Fruit fly (Drosophila melanogaster) whole organism, prepupa: ENCODE measurements around the gene CG34355.

Experiments used
- CG10631 ChIP-seq: fragments of 200-800 bp; sonication (Bioruptor generic); optimal IDR thresholded peaks from 2 replicates; lab custom pipeline; 2016; ENCODE audit warnings: missing biosample characterization, missing genetic modification characterization
- CG10669 ChIP-seq: fragments of 200-800 bp; sonication (Bioruptor generic); optimal IDR thresholded peaks from 3 replicates; lab custom pipeline; 2018; ENCODE audit warnings: missing biosample characterization, mild to moderate bottlenecking, missing genetic modification characterization, moderate library complexity
- CG11294 ChIP-seq: fragments of 200-800 bp; sonication (Bioruptor generic); IDR thresholded peaks from 2 replicates; pipeline ENCODE4 v1.3.6; 2022; ENCODE audit warnings: missing biosample characterization, missing genetic modification characterization
- CG11762 ChIP-seq: fragments of 200-800 bp; sonication (Bioruptor generic); optimal IDR thresholded peaks from 3 replicates; lab custom pipeline; 2016; ENCODE audit warnings: missing biosample characterization, missing genetic modification characterization; ENCODE audit not compliant: insufficient read depth
- CG15336 ChIP-seq: fragments of 200-800 bp; sonication (Bioruptor generic); IDR thresholded peaks from 2 replicates; pipeline ENCODE4 v1.3.6; 2022; ENCODE audit warnings: missing biosample characterization, missing genetic modification characterization
- CG16779 ChIP-seq: fragments of 200-800 bp; sonication (Bioruptor generic); optimal IDR thresholded peaks from 3 replicates; lab custom pipeline; 2017; ENCODE audit warnings: missing biosample characterization, mild to moderate bottlenecking, missing genetic modification characterization
- CG3032 ChIP-seq: fragments of 200-800 bp; optimal IDR thresholded peaks from 2 replicates; lab custom pipeline; 2019; ENCODE audit warnings: missing biosample characterization, mild to moderate bottlenecking, missing genetic modification characterization, moderate library complexity
- CG31627 ChIP-seq: fragments of 200-800 bp; sonication (Bioruptor generic); optimal IDR thresholded peaks from 3 replicates; lab custom pipeline; 2016; ENCODE audit warnings: missing biosample characterization, missing genetic modification characterization
- CG3919 ChIP-seq: fragments of 200-800 bp; sonication (Bioruptor generic); optimal IDR thresholded peaks from 3 replicates; lab custom pipeline; 2016; ENCODE audit warnings: missing biosample characterization, missing genetic modification characterization
- CG4318 ChIP-seq: fragments of 200-800 bp; sonication (Bioruptor generic); optimal IDR thresholded peaks from 3 replicates; lab custom pipeline; 2017; ENCODE audit warnings: missing biosample characterization, mild to moderate bottlenecking, missing genetic modification characterization
- CG6163 ChIP-seq: fragments of 200-800 bp; sonication (Bioruptor generic); IDR thresholded peaks from 3 replicates; pipeline ENCODE4 v1.3.6; 2022; ENCODE audit warnings: missing biosample characterization, missing genetic modification characterization
- CG6792 ChIP-seq: fragments of 200-800 bp; sonication (Bioruptor generic); optimal IDR thresholded peaks from 3 replicates; lab custom pipeline; 2016; ENCODE audit warnings: missing biosample characterization, missing genetic modification characterization
- CG6808 ChIP-seq: fragments of 200-800 bp; sonication (Bioruptor generic); optimal IDR thresholded peaks from 3 replicates; lab custom pipeline; 2017; ENCODE audit warnings: missing biosample characterization, missing genetic modification characterization, mild to moderate bottlenecking, moderate library complexity, missing genetic modification reagents
- CG6854 ChIP-seq: fragments of 200-800 bp; sonication (Bioruptor generic); optimal IDR thresholded peaks from 2 replicates; lab custom pipeline; 2017; ENCODE audit warnings: missing biosample characterization, mild to moderate bottlenecking, missing genetic modification characterization
- CG7368 ChIP-seq: fragments of 200-800 bp; sonication (Bioruptor generic); optimal IDR thresholded peaks from 3 replicates; lab custom pipeline; 2016; ENCODE audit warnings: missing biosample characterization, missing genetic modification characterization
- CG8119 ChIP-seq: fragments of 200-800 bp; sonication (Bioruptor generic); IDR thresholded peaks from 3 replicates; pipeline ENCODE4 v1.3.6; 2022; ENCODE audit warnings: missing biosample characterization, missing genetic modification characterization
- CG8319 ChIP-seq: fragments of 200-800 bp; sonication (Bioruptor generic); optimal IDR thresholded peaks from 3 replicates; lab custom pipeline; 2016; ENCODE audit warnings: missing biosample characterization, missing genetic modification characterization
- CG8632 ChIP-seq: fragments of 200-800 bp; sonication (Bioruptor generic); optimal IDR thresholded peaks from 3 replicates; lab custom pipeline; 2016; ENCODE audit warnings: missing biosample characterization, missing genetic modification characterization
- CG9139 ChIP-seq: fragments of 200-800 bp; sonication (Bioruptor generic); optimal IDR thresholded peaks from 3 replicates; lab custom pipeline; 2017; ENCODE audit warnings: missing biosample characterization, mild to moderate bottlenecking, missing genetic modification characterization
- Eip78C ChIP-seq: fragments of 200-800 bp; sonication (Bioruptor generic); peaks from one replicate; lab custom pipeline; 2016; ENCODE audit warnings: missing biosample characterization, missing genetic modification characterization
- Ets21C ChIP-seq: fragments of 200-800 bp; sonication (Bioruptor generic); optimal IDR thresholded peaks from 3 replicates; lab custom pipeline; 2016; ENCODE audit warnings: missing biosample characterization, missing genetic modification characterization
- Ets96B ChIP-seq: fragments of 200-800 bp; optimal IDR thresholded peaks from 2 replicates; lab custom pipeline; 2019; ENCODE audit warnings: missing biosample characterization, mild to moderate bottlenecking, missing genetic modification characterization, moderate library complexity
- Gug ChIP-seq: fragments of 200-800 bp; sonication (Bioruptor generic); IDR thresholded peaks from 2 replicates; pipeline ENCODE4 v1.3.6; 2022; ENCODE audit warnings: missing biosample characterization, missing genetic modification characterization
- Hr39 ChIP-seq: fragments of 200-800 bp; sonication (Bioruptor generic); optimal IDR thresholded peaks from 2 replicates; lab custom pipeline; 2016; ENCODE audit warnings: missing biosample characterization, missing genetic modification characterization
- Hr4 ChIP-seq: fragments of 200-800 bp; sonication (Bioruptor generic); optimal IDR thresholded peaks from 3 replicates; lab custom pipeline; 2016; ENCODE audit warnings: missing biosample characterization, missing genetic modification characterization
- Met ChIP-seq: fragments of 200-800 bp; sonication (Bioruptor generic); optimal IDR thresholded peaks from 3 replicates; lab custom pipeline; 2016; ENCODE audit warnings: missing biosample characterization, missing genetic modification characterization
- OdsH ChIP-seq: fragments of 200-800 bp; sonication (Bioruptor generic); optimal IDR thresholded peaks from 3 replicates; lab custom pipeline; 2016; ENCODE audit warnings: missing biosample characterization, missing genetic modification characterization
- Smox ChIP-seq: fragments of 200-800 bp; sonication (Bioruptor generic); optimal IDR thresholded peaks from 3 replicates; lab custom pipeline; 2016; ENCODE audit warnings: missing biosample characterization, missing genetic modification characterization
- Sox102F ChIP-seq: fragments of 200-800 bp; sonication (Bioruptor generic); optimal IDR thresholded peaks from 2 replicates; lab custom pipeline; 2016; ENCODE audit warnings: missing biosample characterization, mild to moderate bottlenecking, missing genetic modification characterization
- Sox14 ChIP-seq: fragments of 200-800 bp; sonication (Bioruptor generic); optimal IDR thresholded peaks from 3 replicates; lab custom pipeline; 2016; ENCODE audit warnings: missing biosample characterization, missing genetic modification characterization
- Sox15 ChIP-seq: fragments of 200-800 bp; sonication (Bioruptor generic); optimal IDR thresholded peaks from 3 replicates; lab custom pipeline; 2016; ENCODE audit warnings: missing biosample characterization, missing genetic modification characterization
- achi ChIP-seq: fragments of 200-800 bp; sonication (Bioruptor generic); optimal IDR thresholded peaks from 3 replicates; lab custom pipeline; 2016; ENCODE audit warnings: missing biosample characterization, missing genetic modification characterization
- acj6 ChIP-seq: fragments of 200-800 bp; sonication (Bioruptor generic); optimal IDR thresholded peaks from 3 replicates; lab custom pipeline; 2016; ENCODE audit warnings: missing biosample characterization, missing genetic modification characterization
- cyc ChIP-seq: fragments of 200-800 bp; sonication (Bioruptor generic); optimal IDR thresholded peaks from 3 replicates; lab custom pipeline; 2016; ENCODE audit warnings: missing biosample characterization, missing genetic modification characterization
- dac ChIP-seq: fragments of 200-800 bp; sonication (Bioruptor generic); optimal IDR thresholded peaks from 2 replicates; lab custom pipeline; 2017; ENCODE audit warnings: missing biosample characterization, mild to moderate bottlenecking, missing genetic modification characterization
- eg ChIP-seq: fragments of 200-800 bp; sonication (Bioruptor generic); IDR thresholded peaks from 3 replicates; pipeline ENCODE4 v1.3.6; 2022; ENCODE audit warnings: missing biosample characterization, missing genetic modification characterization
- esn ChIP-seq: fragments of 200-800 bp; sonication (Bioruptor generic); optimal IDR thresholded peaks from 2 replicates; lab custom pipeline; 2016; ENCODE audit warnings: missing biosample characterization, mild to moderate bottlenecking, missing genetic modification characterization, moderate library complexity
- fd85E ChIP-seq: fragments of 200-800 bp; sonication (Bioruptor generic); optimal IDR thresholded peaks from 3 replicates; lab custom pipeline; 2016; ENCODE audit warnings: missing biosample characterization, missing genetic modification characterization
- fkh ChIP-seq: fragments of 200-800 bp; sonication (Bioruptor generic); optimal IDR thresholded peaks from 3 replicates; lab custom pipeline; 2017; ENCODE audit warnings: missing biosample characterization, mild to moderate bottlenecking, missing genetic modification characterization, moderate library complexity
- lz ChIP-seq: fragments of 200-800 bp; sonication (Bioruptor generic); optimal IDR thresholded peaks from 3 replicates; lab custom pipeline; 2016; ENCODE audit warnings: missing biosample characterization, missing genetic modification characterization
- net ChIP-seq: fragments of 200-800 bp; sonication (Bioruptor generic); optimal IDR thresholded peaks from 3 replicates; lab custom pipeline; 2016; ENCODE audit warnings: missing biosample characterization, missing genetic modification characterization
- pdm3 ChIP-seq: fragments of 200-800 bp; sonication (Bioruptor generic); optimal IDR thresholded peaks from 3 replicates; lab custom pipeline; 2016; ENCODE audit warnings: missing biosample characterization, missing genetic modification characterization
- ss ChIP-seq, 2 experiments: fragments of 200-800 bp; sonication (Bioruptor generic); optimal IDR thresholded peaks; 2 replicates in 1 of 2; 3 replicates in 1 of 2; lab custom pipeline; 2017 to 2018; ENCODE audit warnings: mild to moderate bottlenecking in 2 of 2, missing biosample characterization in 2 of 2, missing genetic modification characterization in 2 of 2, moderate library complexity in 1 of 2
- svp ChIP-seq: fragments of 200-800 bp; sonication (Bioruptor generic); peaks from one replicate; lab custom pipeline; 2016; ENCODE audit warnings: missing biosample characterization, missing genetic modification characterization
- topi ChIP-seq: fragments of 200-800 bp; sonication (Bioruptor generic); optimal IDR thresholded peaks from 3 replicates; lab custom pipeline; 2016; ENCODE audit warnings: missing biosample characterization, missing genetic modification characterization
- vri ChIP-seq: fragments of 200-800 bp; sonication (Bioruptor generic); optimal IDR thresholded peaks from 3 replicates; lab custom pipeline; 2016; ENCODE audit warnings: missing biosample characterization, mild to moderate bottlenecking, missing genetic modification characterization

CG34355 gene

DNA sequence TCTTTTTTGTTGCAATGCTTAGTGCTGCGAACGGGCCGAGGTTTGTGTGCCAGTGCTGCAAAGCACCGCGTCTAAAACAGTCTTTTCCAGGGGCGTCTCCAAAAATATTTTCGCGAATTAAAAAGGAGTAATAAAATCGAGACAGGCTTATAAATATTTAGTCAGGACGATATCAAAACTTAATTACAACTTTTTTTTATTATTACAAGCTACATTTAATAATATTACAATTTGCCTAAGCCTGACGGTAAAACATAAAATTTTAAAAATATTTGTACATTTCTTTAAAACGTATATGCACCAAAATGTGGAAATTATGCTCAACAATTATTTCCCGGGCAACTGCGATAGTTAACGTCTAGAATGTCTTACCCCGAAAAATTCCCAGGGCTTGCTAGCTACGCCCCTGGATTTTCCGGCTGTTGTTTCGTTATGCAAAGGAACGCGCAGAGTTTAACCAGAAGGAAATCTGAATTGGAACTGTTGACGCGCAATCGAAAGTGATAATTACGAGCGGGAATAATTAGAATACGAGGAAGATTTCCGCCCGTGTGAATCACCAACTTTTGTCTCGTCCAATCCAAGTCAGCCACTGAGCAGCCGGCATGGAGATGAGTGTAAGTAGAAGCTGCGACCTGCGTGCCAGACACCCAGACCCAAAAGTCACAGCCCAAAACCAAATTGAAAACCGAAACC, 45.6 kb upstream of the CG34355 start, which contains the start of the genes PTPMT1 and Hrd3 (continued):
- peak; percentile 92 for TF ChIP-seq fkh (GFP tag; lab: Kevin White, UChicago)
- TF ChIP-seq CG4318 (GFP tag; lab: Kevin White, UChicago) = peak; percentile 99
- TF ChIP-seq CG11294 (GFP tag; lab: Robert Waterston, UW) = peak; percentile 95
- peak; percentile 99 for TF ChIP-seq cyc (GFP tag; lab: Kevin White, UChicago)
- TF ChIP-seq svp (GFP tag; lab: Kevin White, UChicago) = peak; percentile 99
- peak; percentile 100 for TF ChIP-seq esn (GFP tag; lab: Kevin White, UChicago)
- peak; percentile 96 for TF ChIP-seq Gug
- peak; percentile 97 for TF ChIP-seq CG15336 (GFP tag; lab: Robert Waterston, UW)
- peak; percentile 98 to 99 for TF ChIP-seq ss (GFP tag; optimal IDR thresholded peaks at IDR 0.05; lab: Kevin White, UChicago)
- peak; percentile 99 for TF ChIP-seq CG10669
- TF ChIP-seq CG6792 = peak; percentile 98
- TF ChIP-seq CG9139 (GFP tag; lab: Kevin White, UChicago) = peak; percentile 96
- peak; percentile 97 for TF ChIP-seq CG16779
- peak; percentile 99 for TF ChIP-seq CG3919 (GFP tag; lab: Kevin White, UChicago)
- TF ChIP-seq CG10631 (GFP tag; lab: Kevin White, UChicago) = peak; percentile 99
- TF ChIP-seq Hr4 (GFP tag; lab: Kevin White, UChicago) = peak; percentile 99

DNA sequence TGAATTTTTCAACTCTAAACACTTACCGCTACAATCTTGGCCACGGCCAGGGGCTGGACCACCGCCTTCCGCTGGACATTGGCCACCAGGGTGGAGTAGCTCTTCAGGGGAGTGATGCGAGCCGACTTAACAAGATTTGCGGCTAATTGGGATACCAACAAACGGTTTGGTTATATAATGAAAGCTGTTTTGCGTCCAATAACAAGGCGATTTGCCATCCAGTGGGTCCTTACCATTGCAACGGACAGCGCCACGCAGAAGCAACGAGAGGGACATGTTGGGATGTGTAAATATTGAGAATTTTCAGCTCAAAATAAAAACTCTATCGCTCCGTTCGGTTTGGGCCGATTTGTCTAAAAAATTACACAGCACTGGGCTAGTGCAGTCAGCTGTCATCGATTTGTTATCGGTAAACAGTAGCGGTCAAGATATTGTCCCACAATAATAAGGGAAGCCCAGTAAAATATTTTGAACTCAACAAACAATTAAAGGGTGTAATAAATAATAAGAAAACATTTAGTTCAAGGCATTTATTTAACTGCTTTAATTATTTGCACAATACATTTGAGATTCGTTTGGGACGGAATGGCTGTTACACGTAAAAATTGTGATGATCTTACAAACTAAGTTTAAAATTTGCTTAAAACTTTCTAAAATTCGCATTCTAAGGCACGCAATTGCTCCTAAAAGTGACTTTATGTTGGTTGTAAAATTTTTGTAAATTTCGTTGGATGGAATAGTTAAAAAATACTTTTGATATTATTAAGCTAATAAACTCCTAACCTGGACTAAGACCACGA, 43.2 kb upstream of the CG34355 start, which contains the start of gene SdhD:
TSS of gene SdhD (minus strand) at position 382 of the 800 bp plus-strand sequence.
- no peak for TF ChIP-seq dac (GFP tag; lab: Kevin White, UChicago)
- peak; percentile 12 for TF ChIP-seq CG31627 (GFP tag; lab: Kevin White, UChicago)
- peak; percentile 51 for TF ChIP-seq Met (GFP tag; lab: Kevin White, UChicago)
- TF ChIP-seq CG10631 (GFP tag; lab: Kevin White, UChicago) = no peak
- TF ChIP-seq Ets96B (tag; lab: Kevin White, UChicago) = no peak
- peak; percentile 9 for TF ChIP-seq CG7368 (GFP tag; lab: Kevin White, UChicago)
- TF ChIP-seq Hr39 (GFP tag; lab: Kevin White, UChicago) = no peak
- TF ChIP-seq Eip78C (GFP tag; lab: Kevin White, UChicago) = peak; percentile 75
- peak; percentile 20 for TF ChIP-seq Smox
- TF ChIP-seq Ets21C (GFP tag; lab: Kevin White, UChicago) = no peak
- TF ChIP-seq CG16779 = no peak
- no peak for TF ChIP-seq Sox15 (GFP tag; lab: Kevin White, UChicago)
- peak; percentile 24 for TF ChIP-seq lz (GFP tag; lab: Kevin White, UChicago)
- TF ChIP-seq vri = peak; percentile 47
- TF ChIP-seq pdm3 = peak; percentile 31
- TF ChIP-seq esn (GFP tag; lab: Kevin White, UChicago) = peak; percentile 37
- no peak for TF ChIP-seq OdsH
- TF ChIP-seq net (GFP tag; lab: Kevin White, UChicago) = no peak
- TF ChIP-seq Sox14 = peak; percentile 10
- TF ChIP-seq achi (GFP tag; lab: Kevin White, UChicago) = peak; percentile 23
- no peak for TF ChIP-seq CG6808 (GFP tag; lab: Kevin White, UChicago)
- no peak for TF ChIP-seq fd85E (GFP tag; lab: Kevin White, UChicago)
- TF ChIP-seq svp (GFP tag; lab: Kevin White, UChicago) = peak; percentile 59
- TF ChIP-seq fkh (GFP tag; lab: Kevin White, UChicago) = no peak
- peak; percentile 7 for TF ChIP-seq CG10669
- peak; percentile 2 for TF ChIP-seq CG8632
- TF ChIP-seq CG3032 (tag; lab: Kevin White, UChicago) = no peak
- 0 out of 3 replicates have a peak, but pooled peaks have one; percentile 17 for TF ChIP-seq CG6163 (GFP tag; lab: Robert Waterston, UW)
- TF ChIP-seq Hr4 (GFP tag; lab: Kevin White, UChicago) = peak; percentile 28
- TF ChIP-seq topi = peak; percentile 9
- TF ChIP-seq CG11762 (GFP tag; lab: Kevin White, UChicago) = no peak
- no peak for TF ChIP-seq acj6 (GFP tag; lab: Kevin White, UChicago)
- peak; percentile 14 for TF ChIP-seq Sox102F
- no peak for TF ChIP-seq CG6854 (GFP tag; lab: Kevin White, UChicago)
- no peak for TF ChIP-seq CG8119 (GFP tag; lab: Robert Waterston, UW)
- peak; percentile 47 for TF ChIP-seq CG3919 (GFP tag; lab: Kevin White, UChicago)
- no peak for TF ChIP-seq eg (GFP tag; lab: Robert Waterston, UW)
- TF ChIP-seq CG11294 (GFP tag; lab: Robert Waterston, UW) = no peak
- TF ChIP-seq CG4318 (GFP tag; lab: Kevin White, UChicago) = no peak
- TF ChIP-seq CG8319 (GFP tag; lab: Kevin White, UChicago) = no peak
